Fruit fly (Drosophila melanogaster) whole organism, prepupa: ENCODE measurements around the gene CG7379.
A peak's percentile ranks its signal among the peaks of the same experiment; 100 is the strongest.

Experiments
- Blimp-1 ChIP-seq: fragments of 200-800 bp; sonication (Bioruptor generic); optimal IDR thresholded peaks from 3 replicates; lab custom pipeline; 2017; ENCODE audit warnings: missing biosample characterization, missing genetic modification characterization, mild to moderate bottlenecking, moderate library complexity, missing genetic modification reagents
- CG10631 ChIP-seq: fragments of 200-800 bp; sonication (Bioruptor generic); optimal IDR thresholded peaks from 2 replicates; lab custom pipeline; 2016; ENCODE audit warnings: missing biosample characterization, missing genetic modification characterization
- CG10669 ChIP-seq: fragments of 200-800 bp; sonication (Bioruptor generic); optimal IDR thresholded peaks from 3 replicates; lab custom pipeline; 2018; ENCODE audit warnings: missing biosample characterization, mild to moderate bottlenecking, missing genetic modification characterization, moderate library complexity
- CG11294 ChIP-seq: fragments of 200-800 bp; sonication (Bioruptor generic); IDR thresholded peaks from 2 replicates; pipeline ENCODE4 v1.3.6; 2022; ENCODE audit warnings: missing biosample characterization, missing genetic modification characterization
- CG11762 ChIP-seq: fragments of 200-800 bp; sonication (Bioruptor generic); optimal IDR thresholded peaks from 3 replicates; lab custom pipeline; 2016; ENCODE audit warnings: missing biosample characterization, missing genetic modification characterization; ENCODE audit not compliant: insufficient read depth
- CG11902 ChIP-seq: fragments of 200-800 bp; sonication (Bioruptor generic); optimal IDR thresholded peaks from 3 replicates; lab custom pipeline; 2016; ENCODE audit warnings: missing biosample characterization, missing genetic modification characterization
- CG15336 ChIP-seq: fragments of 200-800 bp; sonication (Bioruptor generic); IDR thresholded peaks from 2 replicates; pipeline ENCODE4 v1.3.6; 2022; ENCODE audit warnings: missing biosample characterization, missing genetic modification characterization
- CG1621 ChIP-seq: fragments of 200-800 bp; sonication (Bioruptor generic); optimal IDR thresholded peaks from 3 replicates; lab custom pipeline; 2018; ENCODE audit warnings: missing biosample characterization, mild to moderate bottlenecking, missing genetic modification characterization
- CG16779 ChIP-seq: fragments of 200-800 bp; sonication (Bioruptor generic); optimal IDR thresholded peaks from 3 replicates; lab custom pipeline; 2017; ENCODE audit warnings: missing biosample characterization, mild to moderate bottlenecking, missing genetic modification characterization
- CG3032 ChIP-seq: fragments of 200-800 bp; optimal IDR thresholded peaks from 2 replicates; lab custom pipeline; 2019; ENCODE audit warnings: missing biosample characterization, mild to moderate bottlenecking, missing genetic modification characterization, moderate library complexity
- CG31627 ChIP-seq: fragments of 200-800 bp; sonication (Bioruptor generic); optimal IDR thresholded peaks from 3 replicates; lab custom pipeline; 2016; ENCODE audit warnings: missing biosample characterization, missing genetic modification characterization
- CG34406 ChIP-seq: fragments of 200-800 bp; sonication (Bioruptor generic); optimal IDR thresholded peaks from 3 replicates; lab custom pipeline; 2016; ENCODE audit warnings: missing biosample characterization, missing genetic modification characterization
- CG3919 ChIP-seq: fragments of 200-800 bp; sonication (Bioruptor generic); optimal IDR thresholded peaks from 3 replicates; lab custom pipeline; 2016; ENCODE audit warnings: missing biosample characterization, missing genetic modification characterization
- CG6163 ChIP-seq: fragments of 200-800 bp; sonication (Bioruptor generic); IDR thresholded peaks from 3 replicates; pipeline ENCODE4 v1.3.6; 2022; ENCODE audit warnings: missing biosample characterization, missing genetic modification characterization
- CG6276 ChIP-seq: fragments of 200-800 bp; sonication (Bioruptor generic); optimal IDR thresholded peaks from 2 replicates; lab custom pipeline; 2017; ENCODE audit warnings: missing biosample characterization, mild to moderate bottlenecking, missing genetic modification characterization
- CG6808 ChIP-seq: fragments of 200-800 bp; sonication (Bioruptor generic); optimal IDR thresholded peaks from 3 replicates; lab custom pipeline; 2017; ENCODE audit warnings: missing biosample characterization, missing genetic modification characterization, mild to moderate bottlenecking, moderate library complexity, missing genetic modification reagents
- CG6854 ChIP-seq: fragments of 200-800 bp; sonication (Bioruptor generic); optimal IDR thresholded peaks from 2 replicates; lab custom pipeline; 2017; ENCODE audit warnings: missing biosample characterization, mild to moderate bottlenecking, missing genetic modification characterization
- CG7368 ChIP-seq: fragments of 200-800 bp; sonication (Bioruptor generic); optimal IDR thresholded peaks from 3 replicates; lab custom pipeline; 2016; ENCODE audit warnings: missing biosample characterization, missing genetic modification characterization
- CG8119 ChIP-seq: fragments of 200-800 bp; sonication (Bioruptor generic); IDR thresholded peaks from 3 replicates; pipeline ENCODE4 v1.3.6; 2022; ENCODE audit warnings: missing biosample characterization, missing genetic modification characterization
- CG8632 ChIP-seq: fragments of 200-800 bp; sonication (Bioruptor generic); optimal IDR thresholded peaks from 3 replicates; lab custom pipeline; 2016; ENCODE audit warnings: missing biosample characterization, missing genetic modification characterization
- CG9139 ChIP-seq: fragments of 200-800 bp; sonication (Bioruptor generic); optimal IDR thresholded peaks from 3 replicates; lab custom pipeline; 2017; ENCODE audit warnings: missing biosample characterization, mild to moderate bottlenecking, missing genetic modification characterization
- Eip75B ChIP-seq: fragments of 200-800 bp; sonication (Bioruptor generic); optimal IDR thresholded peaks from 3 replicates; lab custom pipeline; 2016; ENCODE audit warnings: missing biosample characterization, missing genetic modification characterization
- Ets21C ChIP-seq: fragments of 200-800 bp; sonication (Bioruptor generic); optimal IDR thresholded peaks from 3 replicates; lab custom pipeline; 2016; ENCODE audit warnings: missing biosample characterization, missing genetic modification characterization
- Ets96B ChIP-seq: fragments of 200-800 bp; optimal IDR thresholded peaks from 2 replicates; lab custom pipeline; 2019; ENCODE audit warnings: missing biosample characterization, mild to moderate bottlenecking, missing genetic modification characterization, moderate library complexity
- Gug ChIP-seq: fragments of 200-800 bp; sonication (Bioruptor generic); IDR thresholded peaks from 2 replicates; pipeline ENCODE4 v1.3.6; 2022; ENCODE audit warnings: missing biosample characterization, missing genetic modification characterization
- Hr38 ChIP-seq: sonication (Bioruptor generic); optimal IDR thresholded peaks from 2 replicates; lab custom pipeline; 2016; ENCODE audit warnings: missing biosample characterization, missing genetic modification characterization
- Hr39 ChIP-seq: fragments of 200-800 bp; sonication (Bioruptor generic); optimal IDR thresholded peaks from 2 replicates; lab custom pipeline; 2016; ENCODE audit warnings: missing biosample characterization, missing genetic modification characterization
- Hr4 ChIP-seq: fragments of 200-800 bp; sonication (Bioruptor generic); optimal IDR thresholded peaks from 3 replicates; lab custom pipeline; 2016; ENCODE audit warnings: missing biosample characterization, missing genetic modification characterization
- OdsH ChIP-seq: fragments of 200-800 bp; sonication (Bioruptor generic); optimal IDR thresholded peaks from 3 replicates; lab custom pipeline; 2016; ENCODE audit warnings: missing biosample characterization, missing genetic modification characterization
- Smox ChIP-seq: fragments of 200-800 bp; sonication (Bioruptor generic); optimal IDR thresholded peaks from 3 replicates; lab custom pipeline; 2016; ENCODE audit warnings: missing biosample characterization, missing genetic modification characterization
- Sox102F ChIP-seq: fragments of 200-800 bp; sonication (Bioruptor generic); optimal IDR thresholded peaks from 2 replicates; lab custom pipeline; 2016; ENCODE audit warnings: missing biosample characterization, mild to moderate bottlenecking, missing genetic modification characterization
- Sox15 ChIP-seq: fragments of 200-800 bp; sonication (Bioruptor generic); optimal IDR thresholded peaks from 3 replicates; lab custom pipeline; 2016; ENCODE audit warnings: missing biosample characterization, missing genetic modification characterization
- achi ChIP-seq: fragments of 200-800 bp; sonication (Bioruptor generic); optimal IDR thresholded peaks from 3 replicates; lab custom pipeline; 2016; ENCODE audit warnings: missing biosample characterization, missing genetic modification characterization
- acj6 ChIP-seq: fragments of 200-800 bp; sonication (Bioruptor generic); optimal IDR thresholded peaks from 3 replicates; lab custom pipeline; 2016; ENCODE audit warnings: missing biosample characterization, missing genetic modification characterization
- cyc ChIP-seq: fragments of 200-800 bp; sonication (Bioruptor generic); optimal IDR thresholded peaks from 3 replicates; lab custom pipeline; 2016; ENCODE audit warnings: missing biosample characterization, missing genetic modification characterization
- dac ChIP-seq: fragments of 200-800 bp; sonication (Bioruptor generic); optimal IDR thresholded peaks from 2 replicates; lab custom pipeline; 2017; ENCODE audit warnings: missing biosample characterization, mild to moderate bottlenecking, missing genetic modification characterization
- dsx ChIP-seq: fragments of 200-800 bp; optimal IDR thresholded peaks from 3 replicates; lab custom pipeline; 2019; ENCODE audit warnings: missing biosample characterization, mild to moderate bottlenecking, missing genetic modification characterization, moderate library complexity; ENCODE audit not compliant: poor library complexity, severe bottlenecking
- eg ChIP-seq: fragments of 200-800 bp; sonication (Bioruptor generic); IDR thresholded peaks from 3 replicates; pipeline ENCODE4 v1.3.6; 2022; ENCODE audit warnings: missing biosample characterization, missing genetic modification characterization
- esn ChIP-seq: fragments of 200-800 bp; sonication (Bioruptor generic); optimal IDR thresholded peaks from 2 replicates; lab custom pipeline; 2016; ENCODE audit warnings: missing biosample characterization, mild to moderate bottlenecking, missing genetic modification characterization, moderate library complexity
- fd59A ChIP-seq: fragments of 200-800 bp; sonication (Bioruptor generic); optimal IDR thresholded peaks from 2 replicates; lab custom pipeline; 2017; ENCODE audit warnings: missing biosample characterization, mild to moderate bottlenecking, missing genetic modification characterization, missing genetic modification reagents
- fd85E ChIP-seq: fragments of 200-800 bp; sonication (Bioruptor generic); optimal IDR thresholded peaks from 3 replicates; lab custom pipeline; 2016; ENCODE audit warnings: missing biosample characterization, missing genetic modification characterization
- fkh ChIP-seq: fragments of 200-800 bp; sonication (Bioruptor generic); optimal IDR thresholded peaks from 3 replicates; lab custom pipeline; 2017; ENCODE audit warnings: missing biosample characterization, mild to moderate bottlenecking, missing genetic modification characterization, moderate library complexity
- lz ChIP-seq: fragments of 200-800 bp; sonication (Bioruptor generic); optimal IDR thresholded peaks from 3 replicates; lab custom pipeline; 2016; ENCODE audit warnings: missing biosample characterization, missing genetic modification characterization
- net ChIP-seq: fragments of 200-800 bp; sonication (Bioruptor generic); optimal IDR thresholded peaks from 3 replicates; lab custom pipeline; 2016; ENCODE audit warnings: missing biosample characterization, missing genetic modification characterization
- pdm3 ChIP-seq: fragments of 200-800 bp; sonication (Bioruptor generic); optimal IDR thresholded peaks from 3 replicates; lab custom pipeline; 2016; ENCODE audit warnings: missing biosample characterization, missing genetic modification characterization
- salr ChIP-seq, 2 experiments: fragments of 200-800 bp; sonication (Bioruptor generic); optimal IDR thresholded peaks; 3 replicates each; lab custom pipeline; 2016 to 2018; ENCODE audit warnings: missing biosample characterization in 2 of 2, missing genetic modification characterization in 2 of 2, mild to moderate bottlenecking in 1 of 2
- spab ChIP-seq: fragments of 200-800 bp; sonication (Bioruptor generic); optimal IDR thresholded peaks from 2 replicates; lab custom pipeline; 2017; ENCODE audit warnings: missing biosample characterization, mild to moderate bottlenecking, missing genetic modification characterization, missing genetic modification reagents
- ss ChIP-seq, 2 experiments: fragments of 200-800 bp; sonication (Bioruptor generic); optimal IDR thresholded peaks; 2 replicates in 1 of 2; 3 replicates in 1 of 2; lab custom pipeline; 2017 to 2018; ENCODE audit warnings: mild to moderate bottlenecking in 2 of 2, missing biosample characterization in 2 of 2, missing genetic modification characterization in 2 of 2, moderate library complexity in 1 of 2
- svp ChIP-seq: fragments of 200-800 bp; sonication (Bioruptor generic); peaks from one replicate; lab custom pipeline; 2016; ENCODE audit warnings: missing biosample characterization, missing genetic modification characterization
- topi ChIP-seq: fragments of 200-800 bp; sonication (Bioruptor generic); optimal IDR thresholded peaks from 3 replicates; lab custom pipeline; 2016; ENCODE audit warnings: missing biosample characterization, missing genetic modification characterization
- vri ChIP-seq: fragments of 200-800 bp; sonication (Bioruptor generic); optimal IDR thresholded peaks from 3 replicates; lab custom pipeline; 2016; ENCODE audit warnings: missing biosample characterization, mild to moderate bottlenecking, missing genetic modification characterization

The CG7379 gene

dm6 chr3R:17798211-17798737 is at the start of gene CG7379:
Gene CG7379, minus strand, starts transcription at chr3R:17798304.
- TF ChIP-seq esn (GFP tag; lab: Kevin White, UChicago) (peak; percentile 89), CG11294 (GFP tag; lab: Robert Waterston, UW) (peak; percentile 40; the same call in 1 of the 2 replicates), CG9139 (GFP tag; lab: Kevin White, UChicago) (no peak), cyc (GFP tag; lab: Kevin White, UChicago) (peak; percentile 87), Blimp-1 (GFP tag; lab: Kevin White, UChicago) (peak; percentile 34), achi (GFP tag; lab: Kevin White, UChicago) (no peak), CG11902 (GFP tag; lab: Kevin White, UChicago) (peak; percentile 76), lz (peak; percentile 89), fd85E (GFP tag; lab: Kevin White, UChicago) (peak; percentile 63), eg (GFP tag; lab: Robert Waterston, UW) (peak; percentile 51; the same call in 2 of the 3 replicates), CG10631 (GFP tag; lab: Kevin White, UChicago) (peak; percentile 90), CG7368 (peak; percentile 48), dsx (no peak), Sox102F (no peak), CG8119 (no peak), ss (GFP tag; optimal IDR thresholded peaks at IDR 0.05; lab: Kevin White, UChicago) (peak in 1 of 2 experiments; percentile 77), CG11762 (peak; percentile 62), CG8632 (GFP tag; lab: Kevin White, UChicago) (peak; percentile 69), Hr4 (GFP tag; lab: Kevin White, UChicago) (no peak), CG6276 (GFP tag; lab: Kevin White, UChicago) (no peak), pdm3 (no peak), CG3919 (GFP tag; lab: Kevin White, UChicago) (peak; percentile 90), acj6 (GFP tag; lab: Kevin White, UChicago) (no peak), Gug (GFP tag; lab: Robert Waterston, UW) (no peak), Hr38 (no peak), Hr39 (GFP tag; lab: Kevin White, UChicago) (no peak), CG31627 (GFP tag; lab: Kevin White, UChicago) (peak; percentile 90), fd59A (GFP tag; lab: Kevin White, UChicago) (peak; percentile 66), net (GFP tag; lab: Kevin White, UChicago) (peak; percentile 64), CG34406 (GFP tag; lab: Kevin White, UChicago) (peak; percentile 75), dac (no peak), CG10669 (GFP tag; lab: Kevin White, UChicago) (peak; percentile 70), spab (GFP tag; lab: Kevin White, UChicago) (peak; percentile 22), CG6163 (0 out of 3 replicates have a peak, but pooled peaks have one; percentile 63), Eip75B (GFP tag; lab: Kevin White, UChicago) (peak; percentile 73), Ets21C (GFP tag; lab: Kevin White, UChicago) (peak; percentile 67), Smox (GFP tag; lab: Kevin White, UChicago) (no peak), Ets96B (tag; lab: Kevin White, UChicago) (peak; percentile 45), svp (no peak), CG1621 (tag; lab: Kevin White, UChicago) (no peak), CG6808 (GFP tag; lab: Kevin White, UChicago) (peak; percentile 57), salr (GFP tag; optimal IDR thresholded peaks at IDR 0.05; lab: Kevin White, UChicago) (peak in 1 of 2 experiments; percentile 73), vri (GFP tag; lab: Kevin White, UChicago) (no peak), CG16779 (no peak), topi (GFP tag; lab: Kevin White, UChicago) (peak; percentile 88), CG3032 (tag; lab: Kevin White, UChicago) (peak; percentile 61), Sox15 (GFP tag; lab: Kevin White, UChicago) (peak; percentile 71), CG15336 (GFP tag; lab: Robert Waterston, UW) (no peak), CG6854 (GFP tag; lab: Kevin White, UChicago) (peak; percentile 45), OdsH (peak; percentile 83), fkh (GFP tag; lab: Kevin White, UChicago) (peak; percentile 69)
